Fruit fly (Drosophila melanogaster): ENCODE measurements around the gene Spn27A.

DNA sequence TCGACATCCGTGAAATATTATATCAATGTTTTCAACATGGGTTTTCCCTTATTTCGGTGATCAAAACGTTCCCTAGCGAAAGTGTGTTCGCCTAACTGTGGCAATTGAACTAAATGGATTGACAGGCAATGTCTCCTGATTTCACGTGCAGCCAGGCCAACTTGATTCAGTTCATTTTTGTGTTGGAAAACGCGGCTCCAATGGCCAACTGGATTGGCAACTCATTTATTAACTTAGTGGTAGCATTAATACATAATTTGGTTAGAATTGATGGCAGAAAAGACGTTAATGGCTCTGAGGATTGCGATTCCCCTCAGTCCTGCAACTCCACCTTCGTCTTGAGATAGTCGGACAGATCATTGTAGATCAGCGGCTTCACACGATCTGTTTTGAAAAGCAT, 13.5 kb upstream of the Spn27A start, which contains the start of gene CG11327:
- TF ChIP-seq toe (GFP tag; optimal IDR thresholded peaks at IDR 0.05) (no peak), ovo (GFP tag; optimal IDR thresholded peaks at IDR 0.05) (no peak), cic (GFP tag; optimal IDR thresholded peaks at IDR 0.05) (no peak), CG7101 (tag; optimal IDR thresholded peaks at IDR 0.05) (no peak), CG12768 (GFP tag; optimal IDR thresholded peaks at IDR 0.05) (no peak), CG14711 (tag; optimal IDR thresholded peaks at IDR 0.05) (no peak), bab1 (GFP tag; optimal IDR thresholded peaks at IDR 0.05) (no peak), Mnt (GFP tag; optimal IDR thresholded peaks at IDR 0.05) (no peak)
